Worm (Caenorhabditis elegans): ENCODE results near the gene F08F1.4.

The F08F1.4 gene

DNA sequence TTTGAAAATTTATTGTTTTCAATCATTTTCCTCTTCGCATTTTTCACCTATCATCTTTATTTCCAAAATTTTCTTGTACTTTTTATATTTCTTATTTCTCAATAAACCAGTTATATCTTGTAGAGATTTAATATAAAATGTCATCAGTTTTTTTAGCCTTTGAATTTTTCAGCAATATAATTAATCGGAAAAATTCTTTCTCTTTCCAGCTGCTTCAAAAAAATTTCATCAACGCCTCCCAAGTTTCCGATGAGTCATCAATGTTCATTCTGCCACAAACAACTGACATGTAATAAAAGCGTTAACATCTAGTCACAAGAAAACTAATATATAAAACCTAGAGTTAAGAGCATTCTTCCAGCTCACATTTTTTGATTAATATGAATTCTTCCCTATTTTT, at the start of gene F08F1.4:
TSS of gene F08F1.4 (plus strand) at position 301 of the 400 bp plus-strand sequence.
- TF ChIP-seq tbx-11 (GFP tag; IDR thresholded peaks at IDR 0.05) = no peak
- no peak for TF ChIP-seq B0310.2 (tag; optimal IDR thresholded peaks at IDR 0.05)
- TF ChIP-seq ets-7 (tag; optimal IDR thresholded peaks at IDR 0.05) = no peak
- no peak for TF ChIP-seq scrt-1 (GFP tag; IDR thresholded peaks at IDR 0.05)
- TF ChIP-seq hnd-1 (tag; optimal IDR thresholded peaks at IDR 0.05) = no peak
- no peak for TF ChIP-seq tra-4 (tag; optimal IDR thresholded peaks at IDR 0.05)
- TF ChIP-seq ceh-36 (tag; optimal IDR thresholded peaks at IDR 0.05) = no peak
- no peak for TF ChIP-seq tbx-37 (GFP tag; conservative IDR thresholded peaks at IDR 0.05)
- no peak for TF ChIP-seq sea-1 (GFP tag; conservative IDR thresholded peaks at IDR 0.05)
- no peak for TF ChIP-seq ceh-13 (GFP tag; optimal IDR thresholded peaks at IDR 0.05)

DNA sequence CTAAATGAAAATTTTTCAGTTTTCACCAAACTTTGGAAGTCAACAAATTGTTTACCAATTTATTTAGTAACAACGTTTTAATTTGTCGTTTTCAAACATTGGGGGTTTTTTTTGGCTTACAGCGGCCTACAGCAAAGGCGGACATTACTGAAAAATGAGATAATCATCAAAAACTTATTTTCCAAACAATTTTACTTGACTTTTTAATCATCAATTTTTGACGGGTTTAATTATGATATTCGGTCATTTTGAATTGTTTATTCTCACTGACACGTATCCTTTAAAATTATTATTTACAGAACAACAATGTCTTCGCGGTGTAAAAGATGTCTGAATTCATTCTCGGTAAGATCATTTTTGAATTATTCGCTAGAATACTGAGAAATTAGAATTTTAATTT, 45.7 kb upstream of the F08F1.4 start, which contains the start of gene F40B5.2:
TSS of gene F40B5.2 (plus strand) at position 301 of the 400 bp plus-strand sequence.
- TF ChIP-seq hmbx-1 (tag; optimal IDR thresholded peaks at IDR 0.05) = no peak
- no peak for TF ChIP-seq scrt-1 (GFP tag; IDR thresholded peaks at IDR 0.05)
- no peak for TF ChIP-seq aly-1 (tag; optimal IDR thresholded peaks at IDR 0.05)
- no peak for TF ChIP-seq sea-1 (GFP tag; conservative IDR thresholded peaks at IDR 0.05)
- no peak for TF ChIP-seq pes-1 (GFP tag; IDR thresholded peaks at IDR 0.05)
- no peak for TF ChIP-seq ets-7 (tag; optimal IDR thresholded peaks at IDR 0.05)
- no peak for TF ChIP-seq flt-1 (GFP tag; IDR thresholded peaks at IDR 0.05)
- no peak for TF ChIP-seq ama-1 (optimal IDR thresholded peaks at IDR 0.05)
- no peak for TF ChIP-seq F13C5.2 (tag; optimal IDR thresholded peaks at IDR 0.05)

DNA sequence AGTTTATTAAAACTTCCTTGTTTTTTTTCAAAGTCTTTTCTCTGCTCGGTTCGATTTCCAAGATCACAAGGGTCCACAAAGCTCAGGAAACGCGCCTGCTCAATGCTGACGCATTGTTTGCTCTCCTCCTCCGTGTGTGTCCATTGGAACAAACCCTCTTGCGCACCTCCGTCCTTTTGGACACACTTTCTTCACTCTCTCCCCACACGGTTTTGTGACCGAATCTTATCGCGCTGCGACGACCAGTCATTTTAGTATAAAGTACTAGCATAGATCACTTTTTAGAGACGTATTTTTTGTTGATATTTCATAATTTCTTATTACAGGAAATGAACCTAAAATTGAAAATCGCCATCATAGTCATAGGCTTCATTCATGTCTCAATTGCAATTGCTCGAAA, 45.0 kb upstream of the F08F1.4 start:
- TF ChIP-seq ceh-36 (tag; optimal IDR thresholded peaks at IDR 0.05) (no peak), hmbx-1 (tag; optimal IDR thresholded peaks at IDR 0.05) (no peak), F13C5.2 (tag; optimal IDR thresholded peaks at IDR 0.05) (peak; percentile 34), hmg-4 (GFP tag; optimal IDR thresholded peaks at IDR 0.05) (no peak), aly-1 (tag; optimal IDR thresholded peaks at IDR 0.05) (peak; percentile 48), ama-1 (optimal IDR thresholded peaks at IDR 0.05) (no peak), flt-1 (GFP tag; IDR thresholded peaks at IDR 0.05) (peak; percentile 10; the same call in 1 of the 2 replicates)

ce11 chrX:8371906-8372305, 41.3 kb upstream of the F08F1.4 start, which contains the start of gene nep-15:
Gene nep-15, plus strand, starts transcription at chrX:8372206.
- TF ChIP-seq aly-1 (tag; optimal IDR thresholded peaks at IDR 0.05) = no peak
- TF ChIP-seq ceh-13 (GFP tag; optimal IDR thresholded peaks at IDR 0.05) = no peak
- no peak for TF ChIP-seq hmg-4 (GFP tag; optimal IDR thresholded peaks at IDR 0.05)
- TF ChIP-seq ceh-36 (tag; optimal IDR thresholded peaks at IDR 0.05) = no peak
- no peak for TF ChIP-seq tbx-37 (GFP tag; conservative IDR thresholded peaks at IDR 0.05)
- TF ChIP-seq B0310.2 (tag; optimal IDR thresholded peaks at IDR 0.05) = no peak
- TF ChIP-seq ama-1 (optimal IDR thresholded peaks at IDR 0.05) = no peak
- TF ChIP-seq pes-1 (GFP tag; IDR thresholded peaks at IDR 0.05) = no peak
- TF ChIP-seq scrt-1 (GFP tag; IDR thresholded peaks at IDR 0.05) = no peak
- no peak for TF ChIP-seq flt-1 (GFP tag; IDR thresholded peaks at IDR 0.05)
- no peak for TF ChIP-seq F13C5.2 (tag; optimal IDR thresholded peaks at IDR 0.05)
- TF ChIP-seq ets-7 (tag; optimal IDR thresholded peaks at IDR 0.05) = no peak
- no peak for TF ChIP-seq tra-4 (tag; optimal IDR thresholded peaks at IDR 0.05)
- TF ChIP-seq sea-1 (GFP tag; conservative IDR thresholded peaks at IDR 0.05) = no peak
- TF ChIP-seq tbx-11 (GFP tag; IDR thresholded peaks at IDR 0.05) = no peak
- no peak for TF ChIP-seq hnd-1 (tag; optimal IDR thresholded peaks at IDR 0.05)
- TF ChIP-seq hmbx-1 (tag; optimal IDR thresholded peaks at IDR 0.05) = no peak

- TF ChIP-seq sea-1 (GFP tag; conservative IDR thresholded peaks at IDR 0.05) = no peak
- no peak for TF ChIP-seq tbx-37 (GFP tag; conservative IDR thresholded peaks at IDR 0.05)
- no peak for TF ChIP-seq hmg-4 (GFP tag; optimal IDR thresholded peaks at IDR 0.05)
- peak; percentile 34 for TF ChIP-seq F13C5.2 (tag; optimal IDR thresholded peaks at IDR 0.05)
- TF ChIP-seq tra-4 (tag; optimal IDR thresholded peaks at IDR 0.05) = no peak
Measured at ce11 chrX:8378312-8378711, 34.9 kb upstream of the F08F1.4 start, which contains the start of gene tbc-18. Gene tbc-18, plus strand, starts transcription at chrX:8378557.

DNA sequence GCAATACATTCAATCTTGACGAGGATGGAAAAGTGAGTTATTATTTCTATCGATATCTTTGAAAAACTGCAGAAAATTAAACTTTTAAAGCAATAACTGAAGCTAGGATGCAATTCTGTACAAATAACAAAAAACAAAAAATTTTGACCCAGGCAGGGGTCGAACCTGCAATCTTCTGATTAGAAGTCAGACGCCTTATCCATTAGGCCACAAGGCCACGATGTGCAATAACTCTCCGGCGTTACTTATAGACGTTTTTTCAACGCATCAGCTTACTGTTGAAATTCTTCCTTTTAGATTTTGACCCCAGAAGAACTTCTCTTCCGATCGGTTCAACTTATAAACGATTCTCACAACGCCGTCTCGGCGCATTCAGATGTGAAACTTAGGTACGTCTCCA, 31.6 kb upstream of the F08F1.4 start:
- TF ChIP-seq aly-1 (tag; optimal IDR thresholded peaks at IDR 0.05) = no peak
- no peak for TF ChIP-seq ets-7 (tag; optimal IDR thresholded peaks at IDR 0.05)
- TF ChIP-seq F13C5.2 (tag; optimal IDR thresholded peaks at IDR 0.05) = no peak
- TF ChIP-seq B0310.2 (tag; optimal IDR thresholded peaks at IDR 0.05) = no peak
- TF ChIP-seq tbx-37 (GFP tag; conservative IDR thresholded peaks at IDR 0.05) = no peak
- TF ChIP-seq tra-4 (tag; optimal IDR thresholded peaks at IDR 0.05) = no peak
- no peak for TF ChIP-seq ama-1 (optimal IDR thresholded peaks at IDR 0.05)
- TF ChIP-seq pes-1 (GFP tag; IDR thresholded peaks at IDR 0.05) = no peak
- TF ChIP-seq flt-1 (GFP tag; IDR thresholded peaks at IDR 0.05) = no peak
- no peak for TF ChIP-seq hmg-4 (GFP tag; optimal IDR thresholded peaks at IDR 0.05)
- no peak for TF ChIP-seq tbx-11 (GFP tag; IDR thresholded peaks at IDR 0.05)
- no peak for TF ChIP-seq sea-1 (GFP tag; conservative IDR thresholded peaks at IDR 0.05)
- TF ChIP-seq ceh-13 (GFP tag; optimal IDR thresholded peaks at IDR 0.05) = no peak
- no peak for TF ChIP-seq scrt-1 (GFP tag; IDR thresholded peaks at IDR 0.05)
- TF ChIP-seq ceh-36 (tag; optimal IDR thresholded peaks at IDR 0.05) = no peak
- no peak for TF ChIP-seq hmbx-1 (tag; optimal IDR thresholded peaks at IDR 0.05)
- no peak for TF ChIP-seq hnd-1 (tag; optimal IDR thresholded peaks at IDR 0.05)

ce11 chrX:8384642-8385181, 28.5 kb upstream of the F08F1.4 start, which contains the start of gene F41D9.2:
Gene F41D9.2, minus strand, starts transcription at chrX:8384945.
- TF ChIP-seq tra-4 (tag; optimal IDR thresholded peaks at IDR 0.05) (no peak), ceh-13 (GFP tag; optimal IDR thresholded peaks at IDR 0.05) (no peak), F13C5.2 (tag; optimal IDR thresholded peaks at IDR 0.05) (no peak), tbx-37 (GFP tag; conservative IDR thresholded peaks at IDR 0.05) (no peak), ets-7 (tag; optimal IDR thresholded peaks at IDR 0.05) (no peak), tbx-11 (GFP tag; IDR thresholded peaks at IDR 0.05) (no peak)

Data from whole organism, early embryonic.